Fruit fly (Drosophila melanogaster): ENCODE data around the gene Arts.

DNA sequence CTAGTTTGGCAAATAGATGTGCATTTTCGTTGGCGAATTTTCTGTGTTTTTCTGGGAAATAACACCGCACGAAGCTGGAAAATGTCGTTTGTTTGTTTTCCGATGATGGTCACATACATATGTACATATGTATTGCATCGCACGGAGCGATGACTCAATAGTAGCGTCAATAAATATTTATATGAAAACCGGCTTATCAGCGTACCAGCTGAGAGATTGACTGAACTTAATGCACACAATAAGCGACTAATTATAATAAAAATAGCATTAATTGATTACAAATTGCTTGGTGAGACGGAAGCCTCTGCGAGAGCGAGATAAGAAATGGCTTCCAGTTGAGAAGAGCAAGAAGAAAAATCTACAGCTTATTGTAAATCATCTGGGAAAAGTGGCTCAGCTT lies 41.9 kb downstream of the Arts start:
- TF ChIP-seq ttk (optimal IDR thresholded peaks at IDR 0.05) (no peak), psq (optimal IDR thresholded peaks at IDR 0.05) (no peak)

All from Kc167 (cell line).